Worm (Caenorhabditis elegans) whole organism, young adult: ENCODE data around the gene ari-2.

Source experiments
- die-1 ChIP-seq: sonication (generic microtip); optimal IDR thresholded peaks from 2 replicates; lab custom pipeline; 2016; ENCODE audit warnings: missing genotype, mild to moderate bottlenecking, missing genetic modification characterization, missing compliant biosample characterization
- dox-1 ChIP-seq: fragments of 200-800 bp; sonication (Bioruptor generic); IDR thresholded peaks from 2 replicates; pipeline ENCODE4 v1.3.6; 2022; ENCODE audit warnings: missing genetic modification reagents, missing genetic modification characterization, missing compliant biosample characterization
- efl-1 ChIP-seq: fragments of 150-350 bp; optimal IDR thresholded peaks from 2 replicates; lab custom pipeline; 2014; ENCODE audit warnings: missing biosample characterization, missing genetic modification reagents, missing genetic modification characterization
- lsl-1 ChIP-seq: fragments of 200-800 bp; sonication (Bioruptor generic); optimal IDR thresholded peaks from 2 replicates; lab custom pipeline; 2018; ENCODE audit warnings: mild to moderate bottlenecking, missing genetic modification characterization, moderate library complexity, missing compliant biosample characterization
- madf-6 ChIP-seq: fragments of 200-800 bp; sonication (Bioruptor generic); IDR thresholded peaks from 2 replicates; pipeline ENCODE4 v1.3.6; 2022; ENCODE audit warnings: missing genetic modification reagents, missing genetic modification characterization, missing compliant biosample characterization
- sdz-38 ChIP-seq: sonication (generic microtip); optimal IDR thresholded peaks from 2 replicates; lab custom pipeline; 2016; ENCODE audit warnings: missing genotype, missing genetic modification characterization, missing compliant biosample characterization
- tbx-9 ChIP-seq: sonication (generic microtip); optimal IDR thresholded peaks from 2 replicates; lab custom pipeline; 2016; ENCODE audit warnings: borderline replicate concordance, missing genetic modification characterization, inconsistent platforms, missing compliant biosample characterization
- unc-62 ChIP-seq: fragments of 150-350 bp; optimal IDR thresholded peaks from 2 replicates; lab custom pipeline; 2014; ENCODE audit warnings: missing biosample characterization, missing genetic modification reagents, missing genetic modification characterization

DNA sequence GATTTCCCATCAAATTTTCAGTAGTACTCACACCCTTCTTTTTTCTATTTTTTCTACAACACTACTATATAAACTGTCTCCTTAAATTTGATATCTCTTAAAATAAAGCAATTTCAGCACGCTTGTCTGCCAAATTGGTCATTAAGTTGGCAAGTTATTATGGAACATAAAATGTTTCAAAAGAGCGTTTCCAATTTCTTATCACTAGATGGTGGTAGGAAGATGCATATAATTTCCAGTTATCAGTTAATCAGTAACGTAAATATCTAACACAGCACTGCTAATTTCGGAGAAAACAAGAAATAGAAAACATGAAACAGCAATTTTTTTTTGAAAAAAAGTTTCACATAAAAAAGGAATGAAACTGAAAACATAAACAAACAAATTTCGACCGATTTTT, 20.0 kb upstream of the ari-2 start:
- TF ChIP-seq unc-62 (GFP tag; lab: Kevin White, UChicago) (no peak), lsl-1 (GFP tag; lab: Kevin White, UChicago) (no peak), efl-1 (GFP tag; lab: Kevin White, UChicago) (no peak), dox-1 (no peak), die-1 (tag; lab: Kevin White, UChicago) (no peak), sdz-38 (tag; lab: Kevin White, UChicago) (no peak), tbx-9 (tag; lab: Kevin White, UChicago) (no peak), madf-6 (no peak)
